Fruit fly (Drosophila melanogaster): ENCODE measurements around the gene Gr64f.

dm6 chr3L:4021260-4021831 is 14.3 kb upstream of the Gr64f start, which contains the start of gene Mul1:
- TF ChIP-seq CTCF (optimal IDR thresholded peaks at IDR 0.05) (no peak), CG8478 (optimal IDR thresholded peaks at IDR 0.05) (no peak)

Measured in S2 (cell line).